Fruit fly (Drosophila melanogaster): ENCODE data around the gene Cyp4d1.
A peak's percentile ranks its signal among the peaks of the same experiment; 100 is the strongest.

The Cyp4d1 gene

DNA sequence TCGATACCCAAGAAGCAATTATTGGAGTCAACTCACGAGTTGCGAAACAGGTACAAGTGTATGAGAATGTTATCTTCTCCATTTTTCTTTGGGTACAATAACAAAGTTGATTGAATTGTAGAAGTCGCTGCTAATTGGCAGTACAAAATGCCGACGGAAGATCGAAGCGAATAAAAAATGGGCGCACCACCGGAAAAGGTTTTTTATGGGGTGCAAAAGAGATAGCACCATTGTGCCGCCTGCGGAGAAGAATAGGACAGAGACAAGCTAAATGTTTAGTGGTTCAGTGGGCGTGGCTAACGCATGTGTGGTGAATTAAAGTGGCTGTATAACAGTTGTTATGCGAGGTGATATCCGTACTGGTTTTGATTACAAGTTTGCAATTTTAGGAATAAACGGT, 21.5 kb downstream of the Cyp4d1 start (continued):
- TF ChIP-seq Lpt (GFP tag; optimal IDR thresholded peaks at IDR 0.05) (no peak), svp (GFP tag) (peak; percentile 67), Eip75B (GFP tag; optimal IDR thresholded peaks at IDR 0.05) (no peak), Met (GFP tag; optimal IDR thresholded peaks at IDR 0.05) (peak; percentile 6), CG6276 (GFP tag; optimal IDR thresholded peaks at IDR 0.05) (no peak), Sox15 (GFP tag; optimal IDR thresholded peaks at IDR 0.05) (no peak)

DNA sequence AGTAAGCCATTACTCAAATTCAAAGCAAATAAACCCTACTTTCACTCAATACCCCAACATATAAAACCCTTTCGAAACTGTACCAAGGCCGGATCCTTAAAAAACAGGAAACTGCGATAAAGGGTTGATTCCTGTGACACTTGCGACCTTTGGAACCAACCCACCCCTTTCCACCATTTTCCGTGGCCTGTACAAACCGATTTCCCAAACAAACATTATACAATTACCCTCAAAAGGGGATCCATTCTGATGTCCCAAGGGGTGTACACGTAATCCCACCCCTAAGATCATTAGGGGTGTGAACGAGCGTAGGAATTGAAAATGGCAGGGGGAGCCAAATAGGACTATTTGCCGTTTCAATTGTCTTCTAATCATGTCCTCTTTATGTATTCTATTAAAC, 22.4 kb downstream of the Cyp4d1 start:
- no peak for TF ChIP-seq CG32006 (GFP tag; optimal IDR thresholded peaks at IDR 0.05)
- TF ChIP-seq CG7368 (GFP tag; optimal IDR thresholded peaks at IDR 0.05), result no peak
- no peak for TF ChIP-seq topi (GFP tag; optimal IDR thresholded peaks at IDR 0.05)
- no peak for TF ChIP-seq CG11294 (GFP tag; IDR thresholded peaks at IDR 0.05)
- no peak for TF ChIP-seq eg (GFP tag; IDR thresholded peaks at IDR 0.05)
- no peak for TF ChIP-seq salr (GFP tag; optimal IDR thresholded peaks at IDR 0.05)
- TF ChIP-seq dsx (GFP tag; optimal IDR thresholded peaks at IDR 0.05; ENCODE audit: poor library complexity, severe bottlenecking), result no peak
- TF ChIP-seq acj6 (GFP tag; optimal IDR thresholded peaks at IDR 0.05), result no peak
- no peak for TF ChIP-seq CG16779 (tag; optimal IDR thresholded peaks at IDR 0.05)
- TF ChIP-seq achi (GFP tag; optimal IDR thresholded peaks at IDR 0.05), result no peak
- TF ChIP-seq Gug (GFP tag; IDR thresholded peaks at IDR 0.05), result no peak
- no peak for TF ChIP-seq Lpt (GFP tag; optimal IDR thresholded peaks at IDR 0.05)
- TF ChIP-seq CG3032 (tag; optimal IDR thresholded peaks at IDR 0.05), result no peak

DNA sequence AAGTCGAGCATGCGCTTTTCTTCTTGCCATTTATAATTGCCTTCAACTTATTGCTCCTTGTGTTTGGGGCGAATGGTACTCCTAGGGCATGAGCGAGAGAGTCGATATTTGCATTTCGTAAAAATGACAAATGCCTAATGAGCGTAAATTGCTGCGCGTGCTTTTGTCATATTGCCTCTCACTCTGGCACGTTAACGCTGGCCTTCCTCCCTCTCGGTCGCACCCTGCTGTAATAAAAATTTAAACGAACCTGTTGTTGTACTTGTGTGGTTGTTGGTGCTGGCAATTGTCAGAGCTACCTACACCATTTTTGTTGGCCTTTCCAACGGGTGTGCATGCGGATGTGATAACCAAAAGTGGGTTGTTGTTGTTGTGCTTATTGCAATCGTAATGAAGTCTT, 23.6 kb downstream of the Cyp4d1 start:
- TF ChIP-seq CG10669 (GFP tag; optimal IDR thresholded peaks at IDR 0.05) (no peak), CG1621 (tag; optimal IDR thresholded peaks at IDR 0.05) (no peak), Lpt (GFP tag; optimal IDR thresholded peaks at IDR 0.05) (no peak), CG7368 (GFP tag; optimal IDR thresholded peaks at IDR 0.05) (no peak), CG6276 (GFP tag; optimal IDR thresholded peaks at IDR 0.05) (no peak), Smox (GFP tag; optimal IDR thresholded peaks at IDR 0.05) (no peak), Sox14 (GFP tag; optimal IDR thresholded peaks at IDR 0.05) (no peak), pdm3 (GFP tag; optimal IDR thresholded peaks at IDR 0.05) (no peak), eg (GFP tag; IDR thresholded peaks at IDR 0.05) (no peak), fkh (GFP tag; optimal IDR thresholded peaks at IDR 0.05) (peak; percentile 4), Met (GFP tag; optimal IDR thresholded peaks at IDR 0.05) (no peak), CG11762 (GFP tag; optimal IDR thresholded peaks at IDR 0.05; ENCODE audit: insufficient read depth) (no peak), Eip78C (GFP tag) (peak; percentile 18), CG15336 (GFP tag; IDR thresholded peaks at IDR 0.05) (no peak), Ets96B (tag; optimal IDR thresholded peaks at IDR 0.05) (no peak)

DNA sequence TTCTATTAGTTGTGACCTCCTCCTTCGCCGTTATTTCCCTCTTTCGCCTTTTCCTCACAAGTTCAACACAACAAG, 23.8 kb downstream of the Cyp4d1 start, which contains the start of gene ph-p:
TSS of gene ph-p (minus strand) at position 30 of the 75 bp plus-strand sequence.
- TF ChIP-seq Sox15 (GFP tag; optimal IDR thresholded peaks at IDR 0.05) (no peak), Ets96B (tag; optimal IDR thresholded peaks at IDR 0.05) (no peak), Gug (GFP tag; IDR thresholded peaks at IDR 0.05) (no peak), cyc (GFP tag; optimal IDR thresholded peaks at IDR 0.05) (no peak), CG34406 (GFP tag; optimal IDR thresholded peaks at IDR 0.05) (no peak), CG10631 (GFP tag; optimal IDR thresholded peaks at IDR 0.05) (no peak), CG9139 (GFP tag; optimal IDR thresholded peaks at IDR 0.05) (no peak), CG10669 (GFP tag; optimal IDR thresholded peaks at IDR 0.05) (no peak), Lpt (GFP tag; optimal IDR thresholded peaks at IDR 0.05) (no peak), spab (GFP tag; optimal IDR thresholded peaks at IDR 0.05) (no peak), Eip78C (GFP tag) (no peak), CG31627 (GFP tag; optimal IDR thresholded peaks at IDR 0.05) (no peak), dac (GFP tag; optimal IDR thresholded peaks at IDR 0.05) (no peak), CG8119 (GFP tag; IDR thresholded peaks at IDR 0.05) (no peak)
